Worm (Caenorhabditis elegans): ENCODE results near the gene top-2.

- TF ChIP-seq pha-4 (tag; optimal IDR thresholded peaks at IDR 0.05) (no peak), F33H1.4 (GFP tag; IDR thresholded peaks at IDR 0.05) (no peak), ztf-28 (GFP tag; IDR thresholded peaks at IDR 0.05) (no peak)
These were observed 32.2 kb upstream of the top-2 start for ce11 chrII:11842766-11843165.

All from whole organism, young adult.